Fruit fly (Drosophila melanogaster) whole organism, embryonic: ENCODE measurements around the gene vih.

Source experiments
- Blimp-1 ChIP-seq: fragments of 200-800 bp; sonication (Bioruptor generic); optimal IDR thresholded peaks from 3 replicates; lab custom pipeline; 2018; ENCODE audit warnings: missing biosample characterization, missing genetic modification characterization, mild to moderate bottlenecking, moderate library complexity, missing genetic modification reagents
- CG10565 ChIP-seq: fragments of 200-800 bp; sonication (Bioruptor generic); optimal IDR thresholded peaks from 3 replicates; lab custom pipeline; 2016; ENCODE audit warnings: missing biosample characterization, mild to moderate bottlenecking, missing genetic modification characterization
- CG11085 ChIP-seq: fragments of 200-800 bp; sonication (Bioruptor generic); IDR thresholded peaks from 2 replicates; pipeline ENCODE4 v1.3.6; 2022; ENCODE audit warnings: missing biosample characterization, missing genetic modification characterization
- CG11560 ChIP-seq: fragments of 200-800 bp; sonication (Bioruptor generic); IDR thresholded peaks from 3 replicates; pipeline ENCODE4 v1.3.6; 2022; ENCODE audit warnings: missing biosample characterization, missing genetic modification characterization
- CG11723 ChIP-seq: fragments of 200-800 bp; sonication (Bioruptor generic); optimal IDR thresholded peaks from 2 replicates; lab custom pipeline; 2017; ENCODE audit warnings: missing biosample characterization, mild to moderate bottlenecking, missing genetic modification characterization
- CG12659 ChIP-seq: fragments of 200-800 bp; sonication (Bioruptor generic); optimal IDR thresholded peaks from 3 replicates; lab custom pipeline; 2017; ENCODE audit warnings: mild to moderate bottlenecking, missing biosample characterization, missing genetic modification reagents, missing genetic modification characterization
- CG13424 ChIP-seq: fragments of 200-800 bp; sonication (Bioruptor generic); optimal IDR thresholded peaks from 2 replicates; lab custom pipeline; 2019; ENCODE audit warnings: missing biosample characterization, mild to moderate bottlenecking, missing genetic modification characterization, moderate library complexity
- CG14050 ChIP-seq: fragments of 200-800 bp; sonication (Bioruptor generic); IDR thresholded peaks from 3 replicates; pipeline ENCODE4 v1.3.6; 2022; ENCODE audit warnings: missing biosample characterization, missing genetic modification characterization
- CG16815 ChIP-seq: fragments of 200-800 bp; sonication (Bioruptor generic); optimal IDR thresholded peaks from 3 replicates; lab custom pipeline; 2017; ENCODE audit warnings: missing biosample characterization, mild to moderate bottlenecking, missing genetic modification characterization
- CG17385 ChIP-seq: fragments of 200-800 bp; sonication (Bioruptor generic); optimal IDR thresholded peaks from 3 replicates; lab custom pipeline; 2018; ENCODE audit warnings: missing biosample characterization, mild to moderate bottlenecking, missing genetic modification characterization
- CG18764 ChIP-seq: fragments of 200-800 bp; sonication (Bioruptor generic); optimal IDR thresholded peaks from 3 replicates; lab custom pipeline; 2016; ENCODE audit warnings: missing biosample characterization, missing genetic modification characterization
- CG30020 ChIP-seq: fragments of 200-800 bp; optimal IDR thresholded peaks from 2 replicates; lab custom pipeline; 2019; ENCODE audit warnings: missing biosample characterization, mild to moderate bottlenecking, missing genetic modification characterization, moderate library complexity
- CG30403 ChIP-seq: fragments of 200-800 bp; sonication (Bioruptor generic); optimal IDR thresholded peaks from 3 replicates; lab custom pipeline; 2016; ENCODE audit warnings: missing biosample characterization, missing genetic modification characterization
- CG3065 ChIP-seq: fragments of 200-800 bp; sonication (Bioruptor generic); optimal IDR thresholded peaks from 2 replicates; lab custom pipeline; 2016; ENCODE audit warnings: missing biosample characterization, missing genetic modification characterization
- CG3726 ChIP-seq: fragments of 200-800 bp; sonication (Bioruptor generic); IDR thresholded peaks from 3 replicates; pipeline ENCODE4, ENCODE4 v1.3.6; 2022; ENCODE audit warnings: missing biosample characterization, missing genetic modification characterization
- CG4730 ChIP-seq: fragments of 200-800 bp; sonication (Bioruptor generic); IDR thresholded peaks from 2 replicates; pipeline ENCODE4 v1.3.6; 2022; ENCODE audit warnings: missing biosample characterization, missing genetic modification characterization
- CG5180 ChIP-seq: fragments of 200-800 bp; sonication (Bioruptor generic); optimal IDR thresholded peaks from 3 replicates; lab custom pipeline; 2017; ENCODE audit warnings: missing biosample characterization, missing genetic modification characterization, mild to moderate bottlenecking, moderate library complexity, missing genetic modification reagents
- CG7786 ChIP-seq: fragments of 200-800 bp; sonication (Bioruptor generic); optimal IDR thresholded peaks from 2 replicates; lab custom pipeline; 2016; ENCODE audit warnings: missing biosample characterization, missing genetic modification characterization
- CG8281 ChIP-seq: fragments of 200-800 bp; sonication (Bioruptor generic); optimal IDR thresholded peaks from 2 replicates; lab custom pipeline; 2018; ENCODE audit warnings: missing biosample characterization, mild to moderate bottlenecking, missing genetic modification characterization, moderate library complexity
- CG9437 ChIP-seq: fragments of 200-800 bp; sonication (Bioruptor generic); optimal IDR thresholded peaks from 2 replicates; lab custom pipeline; 2018; ENCODE audit warnings: missing biosample characterization, mild to moderate bottlenecking, missing genetic modification characterization
- CG9817 ChIP-seq: fragments of 200-800 bp; sonication (Bioruptor generic); optimal IDR thresholded peaks from 2 replicates; lab custom pipeline; 2018; ENCODE audit warnings: missing biosample characterization, mild to moderate bottlenecking, missing genetic modification characterization, moderate library complexity
- CrebB ChIP-seq: fragments of 200-800 bp; sonication (Bioruptor generic); optimal IDR thresholded peaks from 3 replicates; lab custom pipeline; 2018; ENCODE audit warnings: missing biosample characterization, mild to moderate bottlenecking, missing genetic modification characterization
- Dek ChIP-seq: fragments of 200-800 bp; sonication (Bioruptor generic); optimal IDR thresholded peaks from 3 replicates; lab custom pipeline; 2019; ENCODE audit warnings: missing biosample characterization, mild to moderate bottlenecking, missing genetic modification characterization, moderate library complexity
- Dip2 ChIP-seq: fragments of 200-800 bp; sonication (Bioruptor generic); IDR thresholded peaks from 2 replicates; pipeline ENCODE4 v1.3.6; 2022; ENCODE audit warnings: missing biosample characterization, missing genetic modification characterization
- Doc3 ChIP-seq: fragments of 200-800 bp; sonication (Bioruptor generic); IDR thresholded peaks from 3 replicates; pipeline ENCODE4 v1.3.6; 2022; ENCODE audit warnings: missing biosample characterization, missing genetic modification characterization; ENCODE audit not compliant: partially characterized antibody
- Elba2 ChIP-seq: fragments of 200-800 bp; sonication (Bioruptor generic); optimal IDR thresholded peaks from 3 replicates; lab custom pipeline; 2016; ENCODE audit warnings: missing biosample characterization, missing genetic modification characterization
- Fer2 ChIP-seq: fragments of 200-800 bp; sonication (Bioruptor generic); optimal IDR thresholded peaks from 2 replicates; lab custom pipeline; 2018; ENCODE audit warnings: missing biosample characterization, mild to moderate bottlenecking, missing genetic modification characterization, moderate library complexity
- Gsc ChIP-seq: fragments of 200-800 bp; sonication (Bioruptor generic); IDR thresholded peaks from 2 replicates; pipeline ENCODE4 v1.3.6; 2022; ENCODE audit warnings: missing biosample characterization, missing genetic modification characterization
- Kr ChIP-seq: fragments of 200-800 bp; sonication (Bioruptor generic); optimal IDR thresholded peaks from 2 replicates; lab custom pipeline; 2017; ENCODE audit warnings: missing biosample characterization, mild to moderate bottlenecking, missing genetic modification characterization
- Myb ChIP-seq: fragments of 200-800 bp; sonication (Bioruptor generic); optimal IDR thresholded peaks from 2 replicates; lab custom pipeline; 2016; ENCODE audit warnings: missing biosample characterization, missing genetic modification characterization
- Side ChIP-seq: fragments of 200-800 bp; sonication (Bioruptor generic); optimal IDR thresholded peaks from 2 replicates; lab custom pipeline; 2016; ENCODE audit warnings: missing biosample characterization, missing genetic modification characterization
- Sox100B ChIP-seq: fragments of 200-800 bp; sonication (Bioruptor generic); optimal IDR thresholded peaks from 3 replicates; lab custom pipeline; 2018; ENCODE audit warnings: missing biosample characterization, mild to moderate bottlenecking, missing genetic modification characterization
- Tbp ChIP-seq: fragments of >200 bp; optimal IDR thresholded peaks from 2 replicates; lab custom pipeline; 2018; ENCODE audit warnings: missing biosample characterization, missing genetic modification characterization
- chinmo ChIP-seq: fragments of 200-800 bp; sonication (Bioruptor generic); IDR thresholded peaks from 4 replicates; pipeline ENCODE4 v1.3.6; 2022; ENCODE audit warnings: missing biosample characterization, missing genetic modification characterization; ENCODE audit not compliant: partially characterized antibody
- da ChIP-seq: fragments of 200-800 bp; sonication (Bioruptor generic); optimal IDR thresholded peaks from 2 replicates; lab custom pipeline; 2016; ENCODE audit warnings: missing biosample characterization, missing genetic modification characterization
- fd102C ChIP-seq: fragments of 200-800 bp; sonication (Bioruptor generic); optimal IDR thresholded peaks from 2 replicates; lab custom pipeline; 2018; ENCODE audit warnings: missing biosample characterization, mild to moderate bottlenecking, missing genetic modification characterization, moderate library complexity
- gt ChIP-seq: fragments of 200-800 bp; sonication (Bioruptor generic); IDR thresholded peaks from 2 replicates; pipeline ENCODE4 v1.3.6; 2022; ENCODE audit warnings: missing biosample characterization, missing genetic modification characterization
- hb ChIP-seq: fragments of 200-800 bp; sonication (Bioruptor generic); IDR thresholded peaks from 3 replicates; pipeline ENCODE4 v1.3.6; 2022; ENCODE audit warnings: missing biosample characterization, missing genetic modification characterization; ENCODE audit not compliant: partially characterized antibody
- hth ChIP-seq: fragments of >200 bp; optimal IDR thresholded peaks from 2 replicates; lab custom pipeline; 2017; ENCODE audit warnings: inconsistent platforms
- ken ChIP-seq: fragments of 200-800 bp; sonication (Bioruptor generic); IDR thresholded peaks from 3 replicates; pipeline ENCODE4 v1.3.6; 2022; ENCODE audit warnings: missing biosample characterization, missing genetic modification characterization
- knrl ChIP-seq: fragments of 200-800 bp; sonication (Bioruptor generic); IDR thresholded peaks from 3 replicates; pipeline ENCODE4 v1.3.6; 2022; ENCODE audit warnings: missing biosample characterization, missing genetic modification characterization; ENCODE audit not compliant: partially characterized antibody
- luna ChIP-seq: fragments of 200-800 bp; sonication (Bioruptor generic); optimal IDR thresholded peaks from 2 replicates; lab custom pipeline; 2016; ENCODE audit warnings: missing biosample characterization, missing genetic modification characterization
- maf-S ChIP-seq: fragments of 200-800 bp; sonication (Bioruptor generic); optimal IDR thresholded peaks from 2 replicates; lab custom pipeline; 2016; ENCODE audit warnings: missing biosample characterization, missing genetic modification characterization
- nerfin-2 ChIP-seq: fragments of 200-800 bp; sonication (Bioruptor generic); IDR thresholded peaks from 2 replicates; pipeline ENCODE4 v1.3.6; 2022; ENCODE audit warnings: missing biosample characterization, missing genetic modification characterization; ENCODE audit not compliant: partially characterized antibody
- org-1 ChIP-seq: fragments of 200-800 bp; sonication (Bioruptor generic); optimal IDR thresholded peaks from 2 replicates; lab custom pipeline; 2017; ENCODE audit warnings: missing biosample characterization, missing genetic modification characterization
- prd ChIP-seq, 3 experiments: fragments of >200 bp in 2 of 3; fragments of 200-800 bp in 1 of 3; sonication (Bioruptor generic) in 1 of 3; optimal IDR thresholded peaks in 2 of 3; IDR thresholded peaks in 1 of 3; 2 replicates in 2 of 3; 3 replicates in 1 of 3; pipeline versions ENCODE4 v1.3.6 to Lab custom; 2017 to 2022; ENCODE audit warnings: missing biosample characterization in 1 of 3, missing genetic modification characterization in 1 of 3
- schlank ChIP-seq: fragments of 200-800 bp; sonication (Bioruptor generic); optimal IDR thresholded peaks from 2 replicates; lab custom pipeline; 2018; ENCODE audit warnings: missing biosample characterization, mild to moderate bottlenecking, missing genetic modification characterization
- so ChIP-seq: fragments of 200-800 bp; sonication (Bioruptor generic); IDR thresholded peaks from 3 replicates; pipeline ENCODE4 v1.3.6; 2022; ENCODE audit warnings: missing biosample characterization, missing genetic modification characterization
- ssp ChIP-seq: fragments of 200-800 bp; sonication (Bioruptor generic); IDR thresholded peaks from 2 replicates; pipeline ENCODE4 v1.3.6; 2022; ENCODE audit warnings: missing biosample characterization, missing genetic modification characterization
- tup ChIP-seq: fragments of 200-800 bp; sonication (Bioruptor generic); optimal IDR thresholded peaks from 2 replicates; lab custom pipeline; 2016; ENCODE audit warnings: missing biosample characterization, mild to moderate bottlenecking, missing genetic modification characterization, moderate library complexity

vih gene

DNA sequence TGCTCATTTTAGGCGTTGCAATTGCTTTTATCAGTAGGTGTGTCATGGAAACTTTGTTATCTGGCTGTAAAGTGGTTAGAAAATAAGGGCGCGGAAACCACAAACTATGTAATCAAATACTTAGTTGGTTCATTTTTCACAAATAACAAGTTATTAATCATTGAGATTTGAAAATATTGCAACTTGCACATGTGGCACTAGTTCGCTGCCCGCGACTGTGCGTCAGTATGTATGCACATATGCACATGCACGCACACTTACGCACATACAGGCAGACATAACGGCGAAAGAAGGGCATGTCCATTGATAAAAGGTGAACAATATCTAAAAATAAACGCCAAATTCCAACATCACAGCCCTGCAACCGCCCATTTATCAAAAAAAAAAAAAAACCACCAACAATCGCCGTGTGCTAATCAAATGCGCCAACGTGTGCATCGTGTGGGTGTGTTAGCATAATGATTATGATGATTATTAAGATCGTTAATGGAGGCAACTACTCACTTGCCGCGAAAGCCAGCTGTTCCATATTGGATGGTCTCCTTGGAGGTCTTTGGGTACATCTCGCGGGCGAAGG lies 25.4 kb downstream of the vih start (continued):
- TF ChIP-seq nerfin-2 (GFP tag; lab: Robert Waterston, UW) = no peak
- no peak for TF ChIP-seq CrebB (tag; lab: Kevin White, UChicago)
- no peak for TF ChIP-seq Kr (GFP tag; lab: Kevin White, UChicago)
- no peak for TF ChIP-seq Dip2 (GFP tag; lab: Robert Waterston, UW)
- TF ChIP-seq CG9437 (GFP tag; lab: Kevin White, UChicago) = peak; percentile 18
- TF ChIP-seq Sox100B (GFP tag; lab: Kevin White, UChicago) = peak; percentile 44
- peak; percentile 47 for TF ChIP-seq CG30403 (GFP tag; lab: Kevin White, UChicago)
- no peak for TF ChIP-seq CG9817 (tag; lab: Kevin White, UChicago)
- peak; percentile 48; the same call in 1 of the 3 replicates for TF ChIP-seq CG14050 (GFP tag; lab: Robert Waterston, UW)
- TF ChIP-seq CG13424 (tag; lab: Kevin White, UChicago) = peak; percentile 44
- no peak for TF ChIP-seq Tbp (GFP tag; lab: Kevin White, UChicago)
- TF ChIP-seq maf-S (GFP tag; lab: Kevin White, UChicago) = no peak
- TF ChIP-seq ken (GFP tag; lab: Robert Waterston, UW) = peak; percentile 18; the same call in 1 of the 3 replicates
- no peak for TF ChIP-seq CG30020 (tag; lab: Kevin White, UChicago)
- peak; percentile 25 for TF ChIP-seq CG5180 (GFP tag; lab: Kevin White, UChicago)
- peak; percentile 2 for TF ChIP-seq CG7786 (GFP tag; lab: Kevin White, UChicago)
- no peak for TF ChIP-seq prd (optimal IDR thresholded peaks at IDR 0.05; lab: Kevin White, UChicago)
- peak; percentile 53; the same call in 2 of the 3 replicates for TF ChIP-seq prd (GFP tag; IDR thresholded peaks at IDR 0.05; lab: Robert Waterston, UW)
- TF ChIP-seq Gsc (GFP tag; lab: Robert Waterston, UW) = no peak
- no peak for TF ChIP-seq CG10565 (GFP tag; lab: Kevin White, UChicago)
- no peak for TF ChIP-seq Elba2 (GFP tag; lab: Kevin White, UChicago)
- no peak for TF ChIP-seq CG11723
- TF ChIP-seq Doc3 (GFP tag; lab: Robert Waterston, UW) = no peak
- TF ChIP-seq CG11560 (tag; lab: Robert Waterston, UW) = no peak
- no peak for TF ChIP-seq CG3065 (GFP tag; lab: Kevin White, UChicago)
- peak; percentile 6; the same call in 1 of the 2 replicates for TF ChIP-seq CG4730
- no peak for TF ChIP-seq CG8281 (tag; lab: Kevin White, UChicago)
- peak; percentile 39 for TF ChIP-seq Side (GFP tag; lab: Kevin White, UChicago)
- TF ChIP-seq tup (GFP tag; lab: Kevin White, UChicago) = no peak
- no peak for TF ChIP-seq gt (GFP tag; lab: Robert Waterston, UW)
- peak; percentile 35; the same call in 1 of the 3 replicates for TF ChIP-seq CG3726
- peak; percentile 52 for TF ChIP-seq CG17385 (GFP tag; lab: Kevin White, UChicago)
- TF ChIP-seq luna = no peak
- TF ChIP-seq schlank (tag; lab: Kevin White, UChicago) = no peak
- peak; percentile 61 for TF ChIP-seq Blimp-1 (GFP tag; lab: Kevin White, UChicago)
- no peak for TF ChIP-seq CG11085 (GFP tag; lab: Robert Waterston, UW)
- TF ChIP-seq hth = no peak
- no peak for TF ChIP-seq fd102C (GFP tag; lab: Kevin White, UChicago)
- TF ChIP-seq hb (GFP tag; lab: Robert Waterston, UW) = no peak
- peak; percentile 56; the same call in 1 of the 3 replicates for TF ChIP-seq so (GFP tag; lab: Robert Waterston, UW)
- TF ChIP-seq Dek = no peak
- no peak for TF ChIP-seq CG18764 (GFP tag; lab: Kevin White, UChicago)
- TF ChIP-seq Fer2 (tag; lab: Kevin White, UChicago) = no peak
- TF ChIP-seq CG16815 (GFP tag; lab: Kevin White, UChicago) = no peak
- peak; percentile 21 for TF ChIP-seq CG12659 (GFP tag; lab: Kevin White, UChicago)
- no peak for TF ChIP-seq chinmo
- no peak for TF ChIP-seq ssp (GFP tag; lab: Robert Waterston, UW)
- no peak for TF ChIP-seq Myb (GFP tag; lab: Kevin White, UChicago)
- TF ChIP-seq knrl = no peak
- TF ChIP-seq org-1 (GFP tag; lab: Kevin White, UChicago) = peak; percentile 13
- TF ChIP-seq da (GFP tag; lab: Kevin White, UChicago) = no peak
